Worm (Caenorhabditis elegans) whole organism, early embryonic: ENCODE measurements around the gene Y39G8B.13.

Experiments
- B0310.2 ChIP-seq: sonication (generic microtip); optimal IDR thresholded peaks from 2 replicates; lab custom pipeline; 2016; ENCODE audit warnings: mild to moderate bottlenecking, missing genetic modification characterization, missing compliant biosample characterization
- F13C5.2 ChIP-seq: sonication (generic microtip); optimal IDR thresholded peaks from 2 replicates; lab custom pipeline; 2017; ENCODE audit warnings: mild to moderate bottlenecking, missing genetic modification characterization, inconsistent platforms, missing compliant biosample characterization
- ama-1 ChIP-seq: fragments of 150-350 bp; optimal IDR thresholded peaks from 2 replicates; lab custom pipeline; 2014
- flt-1 ChIP-seq: fragments of 200-800 bp; sonication (Bioruptor generic); IDR thresholded peaks from 2 replicates; pipeline ENCODE4 v1.3.6; 2022; ENCODE audit warnings: missing genetic modification characterization, missing compliant biosample characterization
- hmg-4 ChIP-seq: fragments of 200-800 bp; sonication (Bioruptor generic); optimal IDR thresholded peaks from 2 replicates; lab custom pipeline; 2018; ENCODE audit warnings: mild to moderate bottlenecking, missing genetic modification characterization, missing compliant biosample characterization
- pes-1 ChIP-seq: fragments of 200-800 bp; sonication (Bioruptor generic); IDR thresholded peaks from 2 replicates; pipeline ENCODE4 v1.3.6; 2022; ENCODE audit warnings: missing genetic modification reagents, missing genetic modification characterization, missing compliant biosample characterization
- tra-4 ChIP-seq: sonication (generic microtip); optimal IDR thresholded peaks from 2 replicates; lab custom pipeline; 2017; ENCODE audit warnings: missing genetic modification characterization, missing compliant biosample characterization

- TF ChIP-seq hmg-4 = no peak
- TF ChIP-seq F13C5.2 = no peak
- TF ChIP-seq pes-1 (GFP tag; lab: Robert Waterston, UW) = no peak
- TF ChIP-seq ama-1 = no peak
- no peak for TF ChIP-seq flt-1 (GFP tag; lab: Robert Waterston, UW)
- no peak for TF ChIP-seq B0310.2 (tag; lab: Kevin White, UChicago)
- TF ChIP-seq tra-4 (tag; lab: Kevin White, UChicago) = no peak
These were observed 1.8 kb downstream of the Y39G8B.13 start, which contains the start of gene Y39G8B.9 for ce11 chrII:13981097-13981496.
